Worm (Caenorhabditis elegans): ENCODE data around the gene M163.11.

ce11 chrX:14489945-14490344, 10.8 kb downstream of the M163.11 start, which contains the start of gene his-24:
- TF ChIP-seq nhr-11 (tag; optimal IDR thresholded peaks at IDR 0.05), result no peak
- no peak for TF ChIP-seq pqm-1 (tag; optimal IDR thresholded peaks at IDR 0.05)
- no peak for TF ChIP-seq ZK546.5 (tag; optimal IDR thresholded peaks at IDR 0.05)
